Fruit fly (Drosophila melanogaster) whole organism, pupa: ENCODE results near the gene Cp7Fc.

Source experiments
- CG10348 ChIP-seq: fragments of 200-800 bp; sonication (Bioruptor generic); IDR thresholded peaks from 2 replicates; pipeline ENCODE4 v1.3.6; 2022; ENCODE audit warnings: missing biosample characterization, missing genetic modification characterization
- CG12605 ChIP-seq: fragments of 200-800 bp; sonication (Bioruptor generic); IDR thresholded peaks from 2 replicates; pipeline ENCODE4 v1.3.6; 2022; ENCODE audit warnings: missing biosample characterization, missing genetic modification characterization
- CG13204 ChIP-seq: fragments of 200-800 bp; sonication (Bioruptor generic); optimal IDR thresholded peaks from 2 replicates; lab custom pipeline; 2018; ENCODE audit warnings: missing biosample characterization, mild to moderate bottlenecking, missing genetic modification characterization, moderate library complexity
- CG14655 ChIP-seq: fragments of 200-800 bp; sonication (Bioruptor generic); optimal IDR thresholded peaks from 3 replicates; lab custom pipeline; 2017; ENCODE audit warnings: mild to moderate bottlenecking, missing biosample characterization, missing genetic modification reagents, missing genetic modification characterization
- CG15710 ChIP-seq: fragments of 200-800 bp; sonication (Bioruptor generic); optimal IDR thresholded peaks from 2 replicates; lab custom pipeline; 2018; ENCODE audit warnings: missing biosample characterization, mild to moderate bottlenecking, missing genetic modification characterization, moderate library complexity
- CG17806 ChIP-seq: fragments of 200-800 bp; sonication (Bioruptor generic); optimal IDR thresholded peaks from 2 replicates; lab custom pipeline; 2018; ENCODE audit warnings: missing biosample characterization, mild to moderate bottlenecking, missing genetic modification characterization, moderate library complexity
- CG32121 ChIP-seq: fragments of 200-800 bp; sonication (Bioruptor generic); IDR thresholded peaks from 2 replicates; pipeline ENCODE4 v1.3.6; 2022; ENCODE audit warnings: missing biosample characterization, missing genetic modification characterization
- CG34367 ChIP-seq: fragments of 200-800 bp; sonication (Bioruptor generic); optimal IDR thresholded peaks from 2 replicates; lab custom pipeline; 2018; ENCODE audit warnings: missing biosample characterization, mild to moderate bottlenecking, missing genetic modification characterization
- CG4496 ChIP-seq: fragments of 200-800 bp; sonication (Bioruptor generic); IDR thresholded peaks from 3 replicates; pipeline ENCODE4 v1.3.6; 2022; ENCODE audit warnings: missing biosample characterization, missing genetic modification characterization
- CG8159 ChIP-seq: fragments of 200-800 bp; sonication (Bioruptor generic); optimal IDR thresholded peaks from 3 replicates; lab custom pipeline; 2018; ENCODE audit warnings: missing biosample characterization, mild to moderate bottlenecking, missing genetic modification characterization, moderate library complexity
- CG8301 ChIP-seq: fragments of 200-800 bp; sonication (Bioruptor generic); optimal IDR thresholded peaks from 2 replicates; lab custom pipeline; 2018; ENCODE audit warnings: missing biosample characterization, mild to moderate bottlenecking, missing genetic modification characterization
- CG9948 ChIP-seq: fragments of 200-800 bp; sonication (Bioruptor generic); optimal IDR thresholded peaks from 2 replicates; lab custom pipeline; 2018; ENCODE audit warnings: missing biosample characterization, mild to moderate bottlenecking, missing genetic modification characterization, moderate library complexity
- D1 ChIP-seq: fragments of 200-800 bp; sonication (Bioruptor generic); optimal IDR thresholded peaks from 2 replicates; lab custom pipeline; 2018; ENCODE audit warnings: missing biosample characterization, mild to moderate bottlenecking, missing genetic modification characterization, moderate library complexity
- EcR ChIP-seq: fragments of 200-800 bp; sonication (Bioruptor generic); optimal IDR thresholded peaks from 3 replicates; lab custom pipeline; 2019; ENCODE audit warnings: missing biosample characterization, missing genetic modification characterization, mild to moderate bottlenecking, moderate library complexity, missing genetic modification reagents
- Ets98B ChIP-seq: fragments of 200-800 bp; sonication (Bioruptor generic); IDR thresholded peaks from 2 replicates; pipeline ENCODE4 v1.3.6; 2022; ENCODE audit warnings: missing biosample characterization, missing genetic modification characterization
- Pif1A ChIP-seq: fragments of 200-800 bp; sonication (Bioruptor generic); optimal IDR thresholded peaks from 3 replicates; lab custom pipeline; 2016; ENCODE audit warnings: missing biosample characterization, missing genetic modification characterization
- Pif1B ChIP-seq: fragments of 200-800 bp; sonication (Bioruptor generic); optimal IDR thresholded peaks from 3 replicates; lab custom pipeline; 2016; ENCODE audit warnings: missing biosample characterization, missing genetic modification characterization
- Snoo ChIP-seq: fragments of 200-800 bp; sonication (Bioruptor generic); optimal IDR thresholded peaks from 3 replicates; lab custom pipeline; 2017; ENCODE audit warnings: missing biosample characterization, mild to moderate bottlenecking, missing genetic modification characterization, inconsistent platforms
- fd96Ca ChIP-seq: fragments of 200-800 bp; sonication (Bioruptor generic); IDR thresholded peaks from 3 replicates; pipeline ENCODE4 v1.3.6; 2022; ENCODE audit warnings: missing biosample characterization, missing genetic modification characterization
- gl ChIP-seq: fragments of 200-800 bp; sonication (Bioruptor generic); optimal IDR thresholded peaks from 2 replicates; lab custom pipeline; 2018; ENCODE audit warnings: missing biosample characterization, mild to moderate bottlenecking, missing genetic modification characterization
- rn ChIP-seq: fragments of 200-800 bp; sonication (Bioruptor generic); IDR thresholded peaks from 2 replicates; pipeline ENCODE4 v1.3.6; 2022; ENCODE audit warnings: missing biosample characterization, missing genetic modification characterization

Gene Cp7Fc

DNA sequence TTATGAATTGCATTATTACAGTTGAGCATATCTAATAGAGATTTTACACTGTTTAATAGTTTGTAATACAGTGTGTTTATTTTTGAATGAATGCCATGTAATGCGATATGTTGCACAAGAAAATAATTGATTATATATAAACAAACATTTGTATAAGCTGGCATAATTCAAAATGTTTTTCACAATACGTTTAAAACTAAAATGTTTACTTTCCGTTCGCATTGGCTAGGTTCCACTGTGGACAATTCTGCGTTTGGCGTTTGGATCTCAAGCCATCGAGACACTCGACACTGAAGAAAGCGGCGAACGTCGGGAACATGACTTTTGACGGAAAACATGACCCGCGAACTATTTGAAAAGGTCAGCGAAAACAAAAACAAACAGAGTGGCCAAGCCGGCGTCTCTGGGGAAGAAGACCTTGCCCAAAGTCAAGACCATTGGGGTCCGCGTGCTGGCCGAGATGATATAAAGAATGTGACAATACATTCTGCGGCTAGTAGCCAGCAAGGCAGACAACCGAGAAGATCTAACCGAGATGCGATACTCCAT is 3.5 kb upstream of the Cp7Fc start, which contains the start of gene Cp7Fb:
Gene Cp7Fb (plus strand): TSS at position 499 of the 549 bp plus-strand sequence.
- TF ChIP-seq CG17806 (tag; lab: Kevin White, UChicago) (no peak), Ets98B (no peak), CG4496 (no peak), Pif1B (GFP tag; lab: Kevin White, UChicago) (no peak), CG32121 (GFP tag; lab: Robert Waterston, UW) (no peak), CG10348 (GFP tag; lab: Robert Waterston, UW) (no peak), CG8159 (tag; lab: Kevin White, UChicago) (no peak), EcR (GFP tag; lab: Kevin White, UChicago) (no peak), fd96Ca (GFP tag; lab: Robert Waterston, UW) (no peak), CG8301 (no peak), CG13204 (GFP tag; lab: Kevin White, UChicago) (no peak), Snoo (no peak), CG14655 (GFP tag; lab: Kevin White, UChicago) (no peak), Pif1A (no peak), CG15710 (tag; lab: Kevin White, UChicago) (no peak), rn (no peak), CG34367 (tag; lab: Kevin White, UChicago) (no peak), D1 (tag; lab: Kevin White, UChicago) (no peak), gl (tag; lab: Kevin White, UChicago) (no peak)

DNA sequence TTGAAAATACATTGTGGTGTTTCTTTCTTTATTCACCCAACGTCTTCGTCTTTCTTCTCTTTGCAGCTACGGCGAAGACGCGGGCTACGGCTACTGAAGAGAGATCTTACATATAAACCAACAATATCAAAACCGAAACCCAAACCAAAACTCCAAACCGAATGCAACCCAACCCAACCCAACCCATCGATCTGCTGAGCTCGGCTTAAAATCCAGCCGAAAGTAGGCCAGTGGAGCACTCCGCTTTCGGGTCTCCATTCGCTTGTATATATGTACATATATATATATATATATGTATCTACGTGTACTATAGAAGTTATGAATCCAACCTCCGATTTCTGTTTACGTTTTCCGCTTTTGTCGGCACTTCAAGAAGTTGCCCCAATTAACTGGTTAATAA is 1.3 kb upstream of the Cp7Fc start:
- TF ChIP-seq Pif1B (GFP tag; lab: Kevin White, UChicago) (no peak), EcR (GFP tag; lab: Kevin White, UChicago) (no peak), CG34367 (tag; lab: Kevin White, UChicago) (no peak), CG14655 (GFP tag; lab: Kevin White, UChicago) (no peak), CG8159 (tag; lab: Kevin White, UChicago) (no peak), CG13204 (GFP tag; lab: Kevin White, UChicago) (no peak), Pif1A (no peak), CG17806 (tag; lab: Kevin White, UChicago) (no peak), rn (no peak), D1 (tag; lab: Kevin White, UChicago) (no peak), CG4496 (no peak), CG8301 (no peak), gl (tag; lab: Kevin White, UChicago) (no peak), CG15710 (tag; lab: Kevin White, UChicago) (no peak), Ets98B (no peak), CG10348 (GFP tag; lab: Robert Waterston, UW) (no peak), CG9948 (tag; lab: Kevin White, UChicago) (no peak)

DNA sequence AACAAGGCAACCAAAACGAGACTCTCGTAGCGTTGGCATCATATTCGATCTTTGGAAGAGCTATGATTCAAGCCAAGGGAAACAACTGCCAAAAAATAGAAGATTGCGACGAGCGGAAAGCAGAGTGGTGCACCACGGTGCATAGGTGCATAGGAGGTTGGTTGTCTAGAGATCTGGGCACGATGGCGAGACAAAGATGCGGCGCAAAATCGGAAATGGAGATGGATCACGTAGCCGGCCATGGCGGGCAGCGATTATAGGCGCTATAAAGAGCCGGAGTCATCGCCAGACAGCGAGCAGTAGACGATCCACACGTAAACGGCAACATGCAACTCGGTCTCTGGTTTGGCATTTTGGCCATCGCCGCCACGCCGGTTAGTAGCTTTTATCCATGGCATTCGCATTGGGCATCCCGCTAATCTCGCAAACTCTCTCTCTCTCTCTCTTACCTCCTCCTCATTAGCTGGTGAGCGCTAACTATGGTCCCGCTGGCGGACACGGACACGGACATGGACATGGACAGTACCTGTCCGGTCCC is 2.2 kb downstream of the Cp7Fc start, which contains the start of gene Cp36:
Gene Cp36 (plus strand): TSS at position 289 of the 538 bp plus-strand sequence.
- no peak for TF ChIP-seq CG8159 (tag; lab: Kevin White, UChicago)
- no peak for TF ChIP-seq CG15710 (tag; lab: Kevin White, UChicago)
- no peak for TF ChIP-seq Ets98B
- TF ChIP-seq Pif1B (GFP tag; lab: Kevin White, UChicago) = no peak
- no peak for TF ChIP-seq CG10348 (GFP tag; lab: Robert Waterston, UW)
- TF ChIP-seq CG34367 (tag; lab: Kevin White, UChicago) = no peak
- no peak for TF ChIP-seq CG32121 (GFP tag; lab: Robert Waterston, UW)
- TF ChIP-seq CG9948 (tag; lab: Kevin White, UChicago) = no peak
- TF ChIP-seq CG4496 = no peak

DNA sequence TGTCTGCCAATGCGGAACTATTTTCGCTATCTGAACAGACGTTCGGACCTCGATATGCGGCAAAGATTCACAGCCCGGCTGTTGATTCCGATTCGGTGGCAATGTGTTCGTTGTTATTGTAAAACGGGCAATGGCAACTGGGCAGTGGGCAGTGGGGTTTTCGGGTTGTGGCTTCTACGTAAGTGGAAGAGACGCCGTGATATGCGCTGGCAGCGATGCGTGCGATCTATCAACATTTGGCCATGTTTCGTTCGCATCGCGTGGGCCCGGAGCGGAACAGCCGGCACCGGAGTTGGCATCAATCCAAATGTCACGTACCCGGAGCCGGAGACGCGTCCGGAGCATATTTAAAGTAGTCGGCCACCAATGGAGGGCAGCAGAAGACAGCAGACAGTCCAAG is 4.5 kb downstream of the Cp7Fc start, which contains the start of gene Cp38:
Gene Cp38 (plus strand): TSS at position 376 of the 400 bp plus-strand sequence.
- TF ChIP-seq rn (no peak), CG4496 (no peak), CG9948 (tag; lab: Kevin White, UChicago) (no peak), CG17806 (tag; lab: Kevin White, UChicago) (no peak), CG15710 (tag; lab: Kevin White, UChicago) (no peak), Snoo (no peak), CG12605 (GFP tag; lab: Robert Waterston, UW) (no peak), Ets98B (no peak), CG34367 (tag; lab: Kevin White, UChicago) (no peak)
- TF ChIP-seq, all 21 proteins: peak for 0

DNA sequence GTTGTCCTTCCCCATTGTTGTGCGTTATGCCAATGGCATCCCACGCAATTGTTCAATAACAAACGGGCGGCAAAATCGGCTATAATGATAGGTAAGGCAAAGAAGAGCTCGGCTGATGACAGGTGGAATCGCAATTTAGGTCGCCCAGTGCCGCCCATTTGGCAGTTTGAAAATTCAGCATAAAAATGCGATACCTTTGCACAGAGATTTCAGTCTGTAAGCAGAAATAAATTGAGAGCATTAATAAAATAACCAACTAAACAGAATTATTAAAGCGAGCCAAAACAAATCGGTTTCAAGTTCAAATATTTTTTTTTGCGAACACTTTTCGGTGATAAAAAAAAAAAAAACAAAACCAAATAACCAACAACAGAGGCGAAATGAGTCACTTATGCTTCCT is 6.8 kb downstream of the Cp7Fc start, which contains the start of gene CG33223:
Gene CG33223 (minus strand): TSS at position 215 of the 400 bp plus-strand sequence.
- TF ChIP-seq CG12605 (GFP tag; lab: Robert Waterston, UW) (no peak), CG9948 (tag; lab: Kevin White, UChicago) (no peak), CG8301 (no peak), CG32121 (GFP tag; lab: Robert Waterston, UW) (no peak), gl (tag; lab: Kevin White, UChicago) (no peak), CG34367 (tag; lab: Kevin White, UChicago) (no peak), CG10348 (GFP tag; lab: Robert Waterston, UW) (no peak), CG14655 (GFP tag; lab: Kevin White, UChicago) (no peak), rn (no peak), Snoo (no peak), CG15710 (tag; lab: Kevin White, UChicago) (no peak), fd96Ca (GFP tag; lab: Robert Waterston, UW) (no peak), Pif1A (no peak), CG17806 (tag; lab: Kevin White, UChicago) (no peak), EcR (GFP tag; lab: Kevin White, UChicago) (no peak)

DNA sequence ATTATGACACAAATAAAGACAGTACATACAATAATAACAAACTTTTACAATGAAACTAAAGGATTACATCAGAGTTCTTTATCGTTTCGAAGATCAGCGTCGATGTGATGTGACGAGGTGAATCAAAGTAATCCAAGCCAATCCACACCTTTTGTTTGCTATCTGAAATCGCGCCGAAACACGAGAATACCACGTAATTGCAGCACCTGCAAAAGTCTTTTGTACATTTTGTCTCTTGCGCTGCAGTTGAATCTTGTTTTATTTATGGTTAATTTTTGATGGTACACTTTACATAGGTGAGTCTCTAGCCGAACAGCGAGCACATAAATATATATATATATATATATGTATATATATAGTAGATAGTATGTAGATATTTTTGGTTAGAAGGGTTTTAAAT is 7.9 kb downstream of the Cp7Fc start:
- TF ChIP-seq CG15710 (tag; lab: Kevin White, UChicago) (no peak), CG13204 (GFP tag; lab: Kevin White, UChicago) (no peak), CG14655 (GFP tag; lab: Kevin White, UChicago) (no peak), CG17806 (tag; lab: Kevin White, UChicago) (no peak), CG8159 (tag; lab: Kevin White, UChicago) (no peak), Pif1B (GFP tag; lab: Kevin White, UChicago) (no peak), CG34367 (tag; lab: Kevin White, UChicago) (no peak), CG8301 (no peak), D1 (tag; lab: Kevin White, UChicago) (no peak), CG9948 (tag; lab: Kevin White, UChicago) (no peak), Snoo (no peak), CG12605 (GFP tag; lab: Robert Waterston, UW) (no peak), CG4496 (no peak), Pif1A (no peak), gl (tag; lab: Kevin White, UChicago) (no peak), CG10348 (GFP tag; lab: Robert Waterston, UW) (no peak), Ets98B (no peak), CG32121 (GFP tag; lab: Robert Waterston, UW) (no peak)
